Fruit fly (Drosophila melanogaster) whole organism, embryonic: ENCODE data around the gene RhoGAP1A.

ENCODE experiments used
- ATbp ChIP-seq: fragments of 200-800 bp; sonication (Bioruptor generic); optimal IDR thresholded peaks from 2 replicates; lab custom pipeline; 2017; ENCODE audit warnings: missing biosample characterization, mild to moderate bottlenecking, missing genetic modification characterization, missing genetic modification reagents
- CG10147 ChIP-seq: fragments of 200-800 bp; sonication (Bioruptor generic); optimal IDR thresholded peaks from 2 replicates; lab custom pipeline; 2019; ENCODE audit warnings: missing biosample characterization, mild to moderate bottlenecking, missing genetic modification characterization, moderate library complexity
- CG11504 ChIP-seq: fragments of 200-800 bp; sonication (Bioruptor generic); optimal IDR thresholded peaks from 3 replicates; lab custom pipeline; 2019; ENCODE audit warnings: missing biosample characterization, mild to moderate bottlenecking, missing genetic modification characterization, moderate library complexity
- CG12155 ChIP-seq: fragments of 200-800 bp; sonication (Bioruptor generic); optimal IDR thresholded peaks from 3 replicates; lab custom pipeline; 2016; ENCODE audit warnings: missing biosample characterization, missing genetic modification characterization
- CG13287 ChIP-seq: fragments of 200-800 bp; sonication (Bioruptor generic); IDR thresholded peaks from 2 replicates; pipeline ENCODE4 v1.3.6; 2022; ENCODE audit warnings: missing biosample characterization, missing genetic modification characterization; ENCODE audit not compliant: partially characterized antibody
- CG15011 ChIP-seq: fragments of 200-800 bp; sonication (Bioruptor generic); optimal IDR thresholded peaks from 3 replicates; lab custom pipeline; 2018; ENCODE audit warnings: missing biosample characterization, mild to moderate bottlenecking, missing genetic modification characterization
- CG17328 ChIP-seq: fragments of 200-800 bp; sonication (Bioruptor generic); IDR thresholded peaks from 2 replicates; pipeline ENCODE4 v1.3.6; 2022; ENCODE audit warnings: missing biosample characterization, missing genetic modification characterization
- CG18476 ChIP-seq: fragments of 200-800 bp; sonication (Bioruptor generic); optimal IDR thresholded peaks from 2 replicates; lab custom pipeline; 2016; ENCODE audit warnings: missing biosample characterization, mild to moderate bottlenecking, missing genetic modification characterization
- CG2202 ChIP-seq: fragments of 200-800 bp; sonication (Bioruptor generic); optimal IDR thresholded peaks from 2 replicates; lab custom pipeline; 2018; ENCODE audit warnings: missing biosample characterization, mild to moderate bottlenecking, missing genetic modification characterization
- CG2889 ChIP-seq: fragments of 200-800 bp; sonication (Bioruptor generic); IDR thresholded peaks from 3 replicates; pipeline ENCODE4 v1.3.6; 2022; ENCODE audit warnings: missing biosample characterization, missing genetic modification characterization
- CG3726 ChIP-seq: fragments of 200-800 bp; sonication (Bioruptor generic); IDR thresholded peaks from 3 replicates; pipeline ENCODE4, ENCODE4 v1.3.6; 2022; ENCODE audit warnings: missing biosample characterization, missing genetic modification characterization
- CG42726 ChIP-seq: fragments of 200-800 bp; sonication (Bioruptor generic); IDR thresholded peaks from 2 replicates; pipeline ENCODE4 v1.3.6; 2022; ENCODE audit warnings: missing biosample characterization, missing genetic modification characterization; ENCODE audit not compliant: partially characterized antibody
- CG6791 ChIP-seq: fragments of 200-800 bp; sonication (Bioruptor generic); IDR thresholded peaks from 3 replicates; pipeline ENCODE4 v1.3.6; 2022; ENCODE audit warnings: missing biosample characterization, missing genetic modification characterization; ENCODE audit not compliant: partially characterized antibody
- CG6854 ChIP-seq: fragments of 200-800 bp; sonication (Bioruptor generic); optimal IDR thresholded peaks from 3 replicates; lab custom pipeline; 2017; ENCODE audit warnings: missing biosample characterization, mild to moderate bottlenecking, missing genetic modification characterization
- CG8089 ChIP-seq: fragments of 200-800 bp; sonication (Bioruptor generic); optimal IDR thresholded peaks from 3 replicates; lab custom pipeline; 2016; ENCODE audit warnings: missing biosample characterization, missing genetic modification characterization
- CG8765 ChIP-seq: fragments of 200-800 bp; sonication (Bioruptor generic); IDR thresholded peaks from 2 replicates; pipeline ENCODE4 v1.3.6; 2022; ENCODE audit warnings: missing biosample characterization, missing genetic modification characterization
- CG8944 ChIP-seq: fragments of 200-800 bp; sonication (Bioruptor generic); optimal IDR thresholded peaks from 3 replicates; lab custom pipeline; 2016; ENCODE audit warnings: missing biosample characterization, missing genetic modification characterization
- D19A ChIP-seq: fragments of 200-800 bp; optimal IDR thresholded peaks from 3 replicates; lab custom pipeline; 2019; ENCODE audit warnings: missing biosample characterization, mild to moderate bottlenecking, missing genetic modification characterization, moderate library complexity
- Dll ChIP-seq: fragments of 200-800 bp; sonication (Bioruptor generic); IDR thresholded peaks from 4 replicates; pipeline ENCODE4 v1.3.6; 2022; ENCODE audit warnings: missing biosample characterization, missing genetic modification characterization; ENCODE audit not compliant: partially characterized antibody
- Dp ChIP-seq: fragments of 200-800 bp; sonication (Bioruptor generic); optimal IDR thresholded peaks from 2 replicates; lab custom pipeline; 2018; ENCODE audit warnings: missing biosample characterization, mild to moderate bottlenecking, missing genetic modification characterization, moderate library complexity
- Fer3 ChIP-seq: fragments of 200-800 bp; sonication (Bioruptor generic); optimal IDR thresholded peaks from 2 replicates; lab custom pipeline; 2018; ENCODE audit warnings: missing biosample characterization, mild to moderate bottlenecking, missing genetic modification characterization, moderate library complexity
- Gsc ChIP-seq: fragments of 200-800 bp; sonication (Bioruptor generic); IDR thresholded peaks from 2 replicates; pipeline ENCODE4 v1.3.6; 2022; ENCODE audit warnings: missing biosample characterization, missing genetic modification characterization
- HHEX ChIP-seq: fragments of 200-800 bp; sonication (Bioruptor generic); optimal IDR thresholded peaks from 3 replicates; lab custom pipeline; 2017; ENCODE audit warnings: missing biosample characterization, mild to moderate bottlenecking, missing genetic modification characterization, missing genetic modification reagents
- NfI ChIP-seq: fragments of 200-800 bp; sonication (Bioruptor generic); optimal IDR thresholded peaks from 3 replicates; lab custom pipeline; 2018; ENCODE audit warnings: missing biosample characterization, mild to moderate bottlenecking, missing genetic modification characterization, moderate library complexity
- Ptx1 ChIP-seq: fragments of 200-800 bp; sonication (Bioruptor generic); IDR thresholded peaks from 2 replicates; pipeline ENCODE4 v1.3.6; 2022; ENCODE audit warnings: missing biosample characterization, missing genetic modification characterization
- Sox100B ChIP-seq: fragments of 200-800 bp; sonication (Bioruptor generic); optimal IDR thresholded peaks from 3 replicates; lab custom pipeline; 2018; ENCODE audit warnings: missing biosample characterization, mild to moderate bottlenecking, missing genetic modification characterization
- Taf1 ChIP-seq: fragments of 200-800 bp; sonication (Bioruptor generic); IDR thresholded peaks from 2 replicates; pipeline ENCODE4 v1.3.6; 2022; ENCODE audit warnings: missing biosample characterization, missing genetic modification characterization
- aop ChIP-seq: fragments of 200-800 bp; sonication (Bioruptor generic); IDR thresholded peaks from 2 replicates; pipeline ENCODE4 v1.3.6; 2022; ENCODE audit warnings: missing biosample characterization, missing genetic modification characterization
- ash1 ChIP-seq: fragments of 200-800 bp; sonication (Bioruptor generic); optimal IDR thresholded peaks from 2 replicates; lab custom pipeline; 2018; ENCODE audit warnings: missing biosample characterization, mild to moderate bottlenecking, missing genetic modification characterization
- bbx ChIP-seq: fragments of 200-800 bp; sonication (Bioruptor generic); IDR thresholded peaks from 2 replicates; pipeline ENCODE4 v1.3.6; 2022; ENCODE audit warnings: missing biosample characterization, missing genetic modification characterization; ENCODE audit not compliant: partially characterized antibody
- br ChIP-seq: fragments of >200 bp; optimal IDR thresholded peaks from 2 replicates; lab custom pipeline; 2017
- chm ChIP-seq: fragments of 200-800 bp; sonication (Bioruptor generic); IDR thresholded peaks from 2 replicates; pipeline ENCODE4 v1.3.6; 2022; ENCODE audit warnings: missing biosample characterization, missing genetic modification characterization
- dmrt11E ChIP-seq: fragments of 200-800 bp; sonication (Bioruptor generic); optimal IDR thresholded peaks from 3 replicates; lab custom pipeline; 2018; ENCODE audit warnings: missing biosample characterization, mild to moderate bottlenecking, missing genetic modification characterization, moderate library complexity
- fru ChIP-seq: fragments of >200 bp; optimal IDR thresholded peaks from 2 replicates; lab custom pipeline; 2017
- gcm2 ChIP-seq: fragments of 200-800 bp; sonication (Bioruptor generic); optimal IDR thresholded peaks from 2 replicates; lab custom pipeline; 2016; ENCODE audit warnings: missing biosample characterization, missing genetic modification characterization
- gt ChIP-seq: fragments of 200-800 bp; sonication (Bioruptor generic); IDR thresholded peaks from 2 replicates; pipeline ENCODE4 v1.3.6; 2022; ENCODE audit warnings: missing biosample characterization, missing genetic modification characterization
- lola ChIP-seq, 3 experiments: fragments of >200 bp in 2 of 3; fragments of 200-800 bp in 1 of 3; sonication (Bioruptor generic) in 1 of 3; optimal IDR thresholded peaks; 2 replicates each; lab custom pipeline; 2017 to 2019; ENCODE audit warnings: missing biosample characterization in 3 of 3, missing genetic modification characterization in 3 of 3, mild to moderate bottlenecking in 1 of 3, moderate library complexity in 1 of 3
- luna ChIP-seq: fragments of 200-800 bp; sonication (Bioruptor generic); optimal IDR thresholded peaks from 2 replicates; lab custom pipeline; 2016; ENCODE audit warnings: missing biosample characterization, missing genetic modification characterization
- mam ChIP-seq: fragments of 200-800 bp; sonication (Bioruptor generic); optimal IDR thresholded peaks from 3 replicates; lab custom pipeline; 2016; ENCODE audit warnings: missing biosample characterization, missing genetic modification characterization
- pnt ChIP-seq: fragments of 200-800 bp; sonication (Bioruptor generic); optimal IDR thresholded peaks from 3 replicates; lab custom pipeline; 2016; ENCODE audit warnings: missing biosample characterization, missing genetic modification characterization
- ro ChIP-seq: fragments of 200-800 bp; sonication (Bioruptor generic); IDR thresholded peaks from 2 replicates; pipeline ENCODE4 v1.3.6; 2022; ENCODE audit warnings: missing biosample characterization, missing genetic modification characterization
- row ChIP-seq: fragments of 200-800 bp; sonication (Bioruptor generic); IDR thresholded peaks from 3 replicates; pipeline ENCODE4 v1.3.6; 2022; ENCODE audit warnings: missing biosample characterization, missing genetic modification characterization
- salm ChIP-seq: fragments of 200-800 bp; sonication (Bioruptor generic); optimal IDR thresholded peaks from 2 replicates; lab custom pipeline; 2018; ENCODE audit warnings: missing biosample characterization, mild to moderate bottlenecking, missing genetic modification characterization
- sqz ChIP-seq: fragments of 200-800 bp; sonication (Bioruptor generic); optimal IDR thresholded peaks from 3 replicates; lab custom pipeline; 2018; ENCODE audit warnings: missing biosample characterization, mild to moderate bottlenecking, missing genetic modification characterization
- stc ChIP-seq: fragments of 200-800 bp; sonication (Bioruptor generic); IDR thresholded peaks from 2 replicates; pipeline ENCODE4 v1.3.6; 2022; ENCODE audit warnings: missing biosample characterization, missing genetic modification characterization
- sug ChIP-seq: fragments of 200-800 bp; optimal IDR thresholded peaks from 2 replicates; lab custom pipeline; 2019; ENCODE audit warnings: missing biosample characterization, mild to moderate bottlenecking, missing genetic modification characterization, moderate library complexity
- tio ChIP-seq: fragments of 200-800 bp; sonication (Bioruptor generic); optimal IDR thresholded peaks from 2 replicates; lab custom pipeline; 2017; ENCODE audit warnings: missing biosample characterization, missing genetic modification characterization, inconsistent platforms
- tll ChIP-seq, 2 experiments: fragments of 200-800 bp in 1 of 2; fragments of >200 bp in 1 of 2; sonication (Bioruptor generic) in 1 of 2; optimal IDR thresholded peaks; 2 replicates each; lab custom pipeline; 2017 to 2019; ENCODE audit warnings: missing biosample characterization in 2 of 2, missing genetic modification characterization in 2 of 2, mild to moderate bottlenecking in 1 of 2, moderate library complexity in 1 of 2
- trem ChIP-seq: fragments of 200-800 bp; optimal IDR thresholded peaks from 3 replicates; lab custom pipeline; 2019; ENCODE audit warnings: missing biosample characterization, mild to moderate bottlenecking, missing genetic modification characterization, moderate library complexity
- twi ChIP-seq: fragments of 200-800 bp; optimal IDR thresholded peaks from 2 replicates; lab custom pipeline; 2019; ENCODE audit warnings: missing biosample characterization, mild to moderate bottlenecking, missing genetic modification characterization, moderate library complexity

RhoGAP1A gene

DNA sequence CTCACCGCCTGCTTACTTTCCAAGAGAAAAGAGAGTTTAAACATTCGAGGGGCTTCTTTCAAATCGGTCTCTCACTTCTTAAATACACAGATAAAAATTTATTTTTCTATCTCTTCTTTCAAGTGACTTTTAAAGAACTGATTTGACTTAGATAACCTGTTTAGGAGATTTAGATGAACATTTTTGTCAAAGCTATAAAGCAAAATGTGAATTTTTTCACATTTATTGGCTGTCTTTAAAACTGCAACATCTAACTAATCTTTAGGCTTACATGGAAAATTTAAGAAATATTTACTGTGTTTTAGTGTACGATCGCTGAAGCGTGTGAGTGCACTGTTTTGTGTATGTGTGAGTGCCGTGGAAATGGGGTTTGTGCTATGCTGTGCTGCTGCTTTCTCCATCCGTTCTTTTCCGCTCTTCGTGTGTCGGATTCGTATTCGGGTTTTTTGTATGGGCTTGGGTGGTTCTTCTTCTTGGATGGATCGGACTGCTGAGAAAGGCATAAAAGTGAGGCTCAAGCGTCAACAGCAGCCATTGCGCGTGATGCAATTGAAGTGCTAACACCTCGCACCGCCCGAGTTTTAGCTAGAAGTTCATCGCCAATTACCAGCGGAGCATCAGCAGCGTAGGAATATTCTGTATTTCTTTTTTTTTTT lies 48.4 kb downstream of the RhoGAP1A start (continued):
- TF ChIP-seq Gsc, result no peak
- TF ChIP-seq Ptx1 (GFP tag; lab: Robert Waterston, UW), result no peak
- no peak for TF ChIP-seq gcm2
- no peak for TF ChIP-seq ro (GFP tag; lab: Robert Waterston, UW)
- TF ChIP-seq CG17328 (GFP tag; lab: Robert Waterston, UW), result no peak
- TF ChIP-seq br (lab: Kevin White, UChicago), result no peak
- TF ChIP-seq NfI (GFP tag; lab: Kevin White, UChicago), result peak; percentile 31
- TF ChIP-seq D19A (tag; lab: Kevin White, UChicago), result peak; percentile 75
- TF ChIP-seq dmrt11E (tag; lab: Kevin White, UChicago), result peak; percentile 89
- TF ChIP-seq CG8765 (GFP tag; lab: Robert Waterston, UW), result no peak
- no peak for TF ChIP-seq CG15011 (GFP tag; lab: Kevin White, UChicago)
- TF ChIP-seq salm, result peak; percentile 3
- peak; percentile 38 for TF ChIP-seq CG8089 (GFP tag; lab: Kevin White, UChicago)
- TF ChIP-seq sug (tag; lab: Kevin White, UChicago), result no peak
- no peak for TF ChIP-seq aop (GFP tag; lab: Robert Waterston, UW)
- peak; percentile 59 for TF ChIP-seq twi (tag; lab: Kevin White, UChicago)
- peak; percentile 48 for TF ChIP-seq pnt (GFP tag; lab: Kevin White, UChicago)
- TF ChIP-seq CG8944 (GFP tag; lab: Kevin White, UChicago), result peak; percentile 37
- TF ChIP-seq CG3726 (GFP tag; lab: Robert Waterston, UW), result 0 out of 3 replicates have a peak, but pooled peaks have one; percentile 38
- TF ChIP-seq Fer3 (tag; lab: Kevin White, UChicago), result no peak
- no peak; the same call in 1 of the 2 replicates for TF ChIP-seq chm (GFP tag; lab: Robert Waterston, UW)
- no peak for TF ChIP-seq luna (GFP tag; lab: Kevin White, UChicago)
- no peak for TF ChIP-seq CG18476 (GFP tag; lab: Kevin White, UChicago)
- no peak for TF ChIP-seq tll (GFP tag; optimal IDR thresholded peaks at IDR 0.05; lab: Kevin White, UChicago)
- TF ChIP-seq stc (GFP tag; lab: Robert Waterston, UW), result no peak
- no peak for TF ChIP-seq CG6854 (GFP tag; lab: Kevin White, UChicago)
- no peak for TF ChIP-seq CG12155 (GFP tag; lab: Kevin White, UChicago)
- TF ChIP-seq Dll (GFP tag; lab: Robert Waterston, UW), result no peak
- TF ChIP-seq Dp, result no peak
- no peak for TF ChIP-seq gt (GFP tag; lab: Robert Waterston, UW)
- TF ChIP-seq tio (GFP tag; lab: Kevin White, UChicago), result peak; percentile 56
- peak; percentile 61 for TF ChIP-seq CG11504 (tag; lab: Kevin White, UChicago)
- no peak for TF ChIP-seq Taf1
- no peak for TF ChIP-seq CG10147 (GFP tag; lab: Kevin White, UChicago)
- peak; percentile 71 for TF ChIP-seq row
- TF ChIP-seq CG42726 (GFP tag; lab: Robert Waterston, UW), result no peak
- TF ChIP-seq CG2202 (tag; lab: Kevin White, UChicago), result peak; percentile 84
- no peak for TF ChIP-seq fru (lab: Kevin White, UChicago)
- TF ChIP-seq Sox100B (GFP tag; lab: Kevin White, UChicago), result peak; percentile 58
- TF ChIP-seq sqz (GFP tag; lab: Kevin White, UChicago), result peak; percentile 40
- TF ChIP-seq CG13287 (GFP tag; lab: Robert Waterston, UW), result no peak
- TF ChIP-seq trem (tag; lab: Kevin White, UChicago), result peak; percentile 72
- peak in 1 of 3 experiments; percentile 90 for TF ChIP-seq lola (GFP tag; optimal IDR thresholded peaks at IDR 0.05; lab: Kevin White, UChicago)
- TF ChIP-seq ATbp, result peak; percentile 68
- peak; percentile 17 for TF ChIP-seq mam (GFP tag; lab: Kevin White, UChicago)
- no peak for TF ChIP-seq CG6791 (GFP tag; lab: Robert Waterston, UW)
- no peak for TF ChIP-seq CG2889 (GFP tag; lab: Robert Waterston, UW)
- no peak for TF ChIP-seq ash1 (GFP tag; lab: Kevin White, UChicago)
- no peak for TF ChIP-seq bbx (GFP tag; lab: Robert Waterston, UW)
- no peak for TF ChIP-seq HHEX
